Fruit fly (Drosophila melanogaster) whole organism, prepupa: ENCODE measurements around the gene CG10140.

Experiments used
- Blimp-1 ChIP-seq: fragments of 200-800 bp; sonication (Bioruptor generic); optimal IDR thresholded peaks from 3 replicates; lab custom pipeline; 2017; ENCODE audit warnings: missing biosample characterization, missing genetic modification characterization, mild to moderate bottlenecking, moderate library complexity, missing genetic modification reagents
- CG10631 ChIP-seq: fragments of 200-800 bp; sonication (Bioruptor generic); optimal IDR thresholded peaks from 2 replicates; lab custom pipeline; 2016; ENCODE audit warnings: missing biosample characterization, missing genetic modification characterization
- CG10669 ChIP-seq: fragments of 200-800 bp; sonication (Bioruptor generic); optimal IDR thresholded peaks from 3 replicates; lab custom pipeline; 2018; ENCODE audit warnings: missing biosample characterization, mild to moderate bottlenecking, missing genetic modification characterization, moderate library complexity
- CG11294 ChIP-seq: fragments of 200-800 bp; sonication (Bioruptor generic); IDR thresholded peaks from 2 replicates; pipeline ENCODE4 v1.3.6; 2022; ENCODE audit warnings: missing biosample characterization, missing genetic modification characterization
- CG11762 ChIP-seq: fragments of 200-800 bp; sonication (Bioruptor generic); optimal IDR thresholded peaks from 3 replicates; lab custom pipeline; 2016; ENCODE audit warnings: missing biosample characterization, missing genetic modification characterization; ENCODE audit not compliant: insufficient read depth
- CG11902 ChIP-seq: fragments of 200-800 bp; sonication (Bioruptor generic); optimal IDR thresholded peaks from 3 replicates; lab custom pipeline; 2016; ENCODE audit warnings: missing biosample characterization, missing genetic modification characterization
- CG15336 ChIP-seq: fragments of 200-800 bp; sonication (Bioruptor generic); IDR thresholded peaks from 2 replicates; pipeline ENCODE4 v1.3.6; 2022; ENCODE audit warnings: missing biosample characterization, missing genetic modification characterization
- CG1621 ChIP-seq: fragments of 200-800 bp; sonication (Bioruptor generic); optimal IDR thresholded peaks from 3 replicates; lab custom pipeline; 2018; ENCODE audit warnings: missing biosample characterization, mild to moderate bottlenecking, missing genetic modification characterization
- CG16779 ChIP-seq: fragments of 200-800 bp; sonication (Bioruptor generic); optimal IDR thresholded peaks from 3 replicates; lab custom pipeline; 2017; ENCODE audit warnings: missing biosample characterization, mild to moderate bottlenecking, missing genetic modification characterization
- CG3032 ChIP-seq: fragments of 200-800 bp; optimal IDR thresholded peaks from 2 replicates; lab custom pipeline; 2019; ENCODE audit warnings: missing biosample characterization, mild to moderate bottlenecking, missing genetic modification characterization, moderate library complexity
- CG31627 ChIP-seq: fragments of 200-800 bp; sonication (Bioruptor generic); optimal IDR thresholded peaks from 3 replicates; lab custom pipeline; 2016; ENCODE audit warnings: missing biosample characterization, missing genetic modification characterization
- CG32006 ChIP-seq: fragments of 200-800 bp; sonication (Bioruptor generic); optimal IDR thresholded peaks from 3 replicates; lab custom pipeline; 2017; ENCODE audit warnings: missing biosample characterization, mild to moderate bottlenecking, missing genetic modification characterization
- CG34406 ChIP-seq: fragments of 200-800 bp; sonication (Bioruptor generic); optimal IDR thresholded peaks from 3 replicates; lab custom pipeline; 2016; ENCODE audit warnings: missing biosample characterization, missing genetic modification characterization
- CG3919 ChIP-seq: fragments of 200-800 bp; sonication (Bioruptor generic); optimal IDR thresholded peaks from 3 replicates; lab custom pipeline; 2016; ENCODE audit warnings: missing biosample characterization, missing genetic modification characterization
- CG4318 ChIP-seq: fragments of 200-800 bp; sonication (Bioruptor generic); optimal IDR thresholded peaks from 3 replicates; lab custom pipeline; 2017; ENCODE audit warnings: missing biosample characterization, mild to moderate bottlenecking, missing genetic modification characterization
- CG6163 ChIP-seq: fragments of 200-800 bp; sonication (Bioruptor generic); IDR thresholded peaks from 3 replicates; pipeline ENCODE4 v1.3.6; 2022; ENCODE audit warnings: missing biosample characterization, missing genetic modification characterization
- CG6276 ChIP-seq: fragments of 200-800 bp; sonication (Bioruptor generic); optimal IDR thresholded peaks from 2 replicates; lab custom pipeline; 2017; ENCODE audit warnings: missing biosample characterization, mild to moderate bottlenecking, missing genetic modification characterization
- CG6792 ChIP-seq: fragments of 200-800 bp; sonication (Bioruptor generic); optimal IDR thresholded peaks from 3 replicates; lab custom pipeline; 2016; ENCODE audit warnings: missing biosample characterization, missing genetic modification characterization
- CG6854 ChIP-seq: fragments of 200-800 bp; sonication (Bioruptor generic); optimal IDR thresholded peaks from 2 replicates; lab custom pipeline; 2017; ENCODE audit warnings: missing biosample characterization, mild to moderate bottlenecking, missing genetic modification characterization
- CG7368 ChIP-seq: fragments of 200-800 bp; sonication (Bioruptor generic); optimal IDR thresholded peaks from 3 replicates; lab custom pipeline; 2016; ENCODE audit warnings: missing biosample characterization, missing genetic modification characterization
- CG8119 ChIP-seq: fragments of 200-800 bp; sonication (Bioruptor generic); IDR thresholded peaks from 3 replicates; pipeline ENCODE4 v1.3.6; 2022; ENCODE audit warnings: missing biosample characterization, missing genetic modification characterization
- CG8319 ChIP-seq: fragments of 200-800 bp; sonication (Bioruptor generic); optimal IDR thresholded peaks from 3 replicates; lab custom pipeline; 2016; ENCODE audit warnings: missing biosample characterization, missing genetic modification characterization
- CG8632 ChIP-seq: fragments of 200-800 bp; sonication (Bioruptor generic); optimal IDR thresholded peaks from 3 replicates; lab custom pipeline; 2016; ENCODE audit warnings: missing biosample characterization, missing genetic modification characterization
- CG9139 ChIP-seq: fragments of 200-800 bp; sonication (Bioruptor generic); optimal IDR thresholded peaks from 3 replicates; lab custom pipeline; 2017; ENCODE audit warnings: missing biosample characterization, mild to moderate bottlenecking, missing genetic modification characterization
- Eip75B ChIP-seq: fragments of 200-800 bp; sonication (Bioruptor generic); optimal IDR thresholded peaks from 3 replicates; lab custom pipeline; 2016; ENCODE audit warnings: missing biosample characterization, missing genetic modification characterization
- Eip78C ChIP-seq: fragments of 200-800 bp; sonication (Bioruptor generic); peaks from one replicate; lab custom pipeline; 2016; ENCODE audit warnings: missing biosample characterization, missing genetic modification characterization
- Eip93F ChIP-seq: fragments of 200-800 bp; sonication (Bioruptor generic); optimal IDR thresholded peaks from 2 replicates; lab custom pipeline; 2016; ENCODE audit warnings: missing biosample characterization, mild to moderate bottlenecking, missing genetic modification characterization
- Ets21C ChIP-seq: fragments of 200-800 bp; sonication (Bioruptor generic); optimal IDR thresholded peaks from 3 replicates; lab custom pipeline; 2016; ENCODE audit warnings: missing biosample characterization, missing genetic modification characterization
- Ets96B ChIP-seq: fragments of 200-800 bp; optimal IDR thresholded peaks from 2 replicates; lab custom pipeline; 2019; ENCODE audit warnings: missing biosample characterization, mild to moderate bottlenecking, missing genetic modification characterization, moderate library complexity
- Hr38 ChIP-seq: sonication (Bioruptor generic); optimal IDR thresholded peaks from 2 replicates; lab custom pipeline; 2016; ENCODE audit warnings: missing biosample characterization, missing genetic modification characterization
- Hr39 ChIP-seq: fragments of 200-800 bp; sonication (Bioruptor generic); optimal IDR thresholded peaks from 2 replicates; lab custom pipeline; 2016; ENCODE audit warnings: missing biosample characterization, missing genetic modification characterization
- Hr4 ChIP-seq: fragments of 200-800 bp; sonication (Bioruptor generic); optimal IDR thresholded peaks from 3 replicates; lab custom pipeline; 2016; ENCODE audit warnings: missing biosample characterization, missing genetic modification characterization
- Lpt ChIP-seq: fragments of 200-800 bp; sonication (Bioruptor generic); optimal IDR thresholded peaks from 3 replicates; lab custom pipeline; 2016; ENCODE audit warnings: missing biosample characterization, missing genetic modification characterization
- Met ChIP-seq: fragments of 200-800 bp; sonication (Bioruptor generic); optimal IDR thresholded peaks from 3 replicates; lab custom pipeline; 2016; ENCODE audit warnings: missing biosample characterization, missing genetic modification characterization
- Smox ChIP-seq: fragments of 200-800 bp; sonication (Bioruptor generic); optimal IDR thresholded peaks from 3 replicates; lab custom pipeline; 2016; ENCODE audit warnings: missing biosample characterization, missing genetic modification characterization
- Sox102F ChIP-seq: fragments of 200-800 bp; sonication (Bioruptor generic); optimal IDR thresholded peaks from 2 replicates; lab custom pipeline; 2016; ENCODE audit warnings: missing biosample characterization, mild to moderate bottlenecking, missing genetic modification characterization
- Sox14 ChIP-seq: fragments of 200-800 bp; sonication (Bioruptor generic); optimal IDR thresholded peaks from 3 replicates; lab custom pipeline; 2016; ENCODE audit warnings: missing biosample characterization, missing genetic modification characterization
- achi ChIP-seq: fragments of 200-800 bp; sonication (Bioruptor generic); optimal IDR thresholded peaks from 3 replicates; lab custom pipeline; 2016; ENCODE audit warnings: missing biosample characterization, missing genetic modification characterization
- cyc ChIP-seq: fragments of 200-800 bp; sonication (Bioruptor generic); optimal IDR thresholded peaks from 3 replicates; lab custom pipeline; 2016; ENCODE audit warnings: missing biosample characterization, missing genetic modification characterization
- dac ChIP-seq: fragments of 200-800 bp; sonication (Bioruptor generic); optimal IDR thresholded peaks from 2 replicates; lab custom pipeline; 2017; ENCODE audit warnings: missing biosample characterization, mild to moderate bottlenecking, missing genetic modification characterization
- dsx ChIP-seq: fragments of 200-800 bp; optimal IDR thresholded peaks from 3 replicates; lab custom pipeline; 2019; ENCODE audit warnings: missing biosample characterization, mild to moderate bottlenecking, missing genetic modification characterization, moderate library complexity; ENCODE audit not compliant: poor library complexity, severe bottlenecking
- eg ChIP-seq: fragments of 200-800 bp; sonication (Bioruptor generic); IDR thresholded peaks from 3 replicates; pipeline ENCODE4 v1.3.6; 2022; ENCODE audit warnings: missing biosample characterization, missing genetic modification characterization
- fd59A ChIP-seq: fragments of 200-800 bp; sonication (Bioruptor generic); optimal IDR thresholded peaks from 2 replicates; lab custom pipeline; 2017; ENCODE audit warnings: missing biosample characterization, mild to moderate bottlenecking, missing genetic modification characterization, missing genetic modification reagents
- fd85E ChIP-seq: fragments of 200-800 bp; sonication (Bioruptor generic); optimal IDR thresholded peaks from 3 replicates; lab custom pipeline; 2016; ENCODE audit warnings: missing biosample characterization, missing genetic modification characterization
- fkh ChIP-seq: fragments of 200-800 bp; sonication (Bioruptor generic); optimal IDR thresholded peaks from 3 replicates; lab custom pipeline; 2017; ENCODE audit warnings: missing biosample characterization, mild to moderate bottlenecking, missing genetic modification characterization, moderate library complexity
- lz ChIP-seq: fragments of 200-800 bp; sonication (Bioruptor generic); optimal IDR thresholded peaks from 3 replicates; lab custom pipeline; 2016; ENCODE audit warnings: missing biosample characterization, missing genetic modification characterization
- net ChIP-seq: fragments of 200-800 bp; sonication (Bioruptor generic); optimal IDR thresholded peaks from 3 replicates; lab custom pipeline; 2016; ENCODE audit warnings: missing biosample characterization, missing genetic modification characterization
- pdm3 ChIP-seq: fragments of 200-800 bp; sonication (Bioruptor generic); optimal IDR thresholded peaks from 3 replicates; lab custom pipeline; 2016; ENCODE audit warnings: missing biosample characterization, missing genetic modification characterization
- salr ChIP-seq, 2 experiments: fragments of 200-800 bp; sonication (Bioruptor generic); optimal IDR thresholded peaks; 3 replicates each; lab custom pipeline; 2016 to 2018; ENCODE audit warnings: missing biosample characterization in 2 of 2, missing genetic modification characterization in 2 of 2, mild to moderate bottlenecking in 1 of 2
- svp ChIP-seq: fragments of 200-800 bp; sonication (Bioruptor generic); peaks from one replicate; lab custom pipeline; 2016; ENCODE audit warnings: missing biosample characterization, missing genetic modification characterization
- topi ChIP-seq: fragments of 200-800 bp; sonication (Bioruptor generic); optimal IDR thresholded peaks from 3 replicates; lab custom pipeline; 2016; ENCODE audit warnings: missing biosample characterization, missing genetic modification characterization
- vri ChIP-seq: fragments of 200-800 bp; sonication (Bioruptor generic); optimal IDR thresholded peaks from 3 replicates; lab custom pipeline; 2016; ENCODE audit warnings: missing biosample characterization, mild to moderate bottlenecking, missing genetic modification characterization

Gene CG10140

dm6 chr3L:13479609-13480240 is 39.5 kb upstream of the CG10140 start:
- no peak for TF ChIP-seq CG9139
- TF ChIP-seq CG1621 (tag; lab: Kevin White, UChicago): no peak
- no peak for TF ChIP-seq CG6163
- peak; percentile 25 for TF ChIP-seq CG3032 (tag; lab: Kevin White, UChicago)
- peak; percentile 63 for TF ChIP-seq cyc (GFP tag; lab: Kevin White, UChicago)
- peak; percentile 48; the same call in 1 of the 3 replicates for TF ChIP-seq CG8119
- TF ChIP-seq dsx (GFP tag; lab: Kevin White, UChicago): no peak
- no peak for TF ChIP-seq Blimp-1
- TF ChIP-seq Eip75B (GFP tag; lab: Kevin White, UChicago): peak; percentile 49
- TF ChIP-seq svp: peak; percentile 75
- peak; percentile 65 for TF ChIP-seq CG32006 (GFP tag; lab: Kevin White, UChicago)
- no peak for TF ChIP-seq Hr38 (GFP tag; lab: Kevin White, UChicago)
- TF ChIP-seq CG31627 (GFP tag; lab: Kevin White, UChicago): peak; percentile 65
- TF ChIP-seq net (GFP tag; lab: Kevin White, UChicago): peak; percentile 47
- TF ChIP-seq CG10669: peak; percentile 56
- no peak for TF ChIP-seq Eip93F (GFP tag; lab: Kevin White, UChicago)
- peak; percentile 62 for TF ChIP-seq Sox102F (GFP tag; lab: Kevin White, UChicago)
- TF ChIP-seq CG7368 (GFP tag; lab: Kevin White, UChicago): no peak
- TF ChIP-seq Met (GFP tag; lab: Kevin White, UChicago): peak; percentile 46
- peak; percentile 58 for TF ChIP-seq lz (GFP tag; lab: Kevin White, UChicago)
- TF ChIP-seq Ets96B (tag; lab: Kevin White, UChicago): peak; percentile 14
- TF ChIP-seq CG16779 (tag; lab: Kevin White, UChicago): peak; percentile 4
- peak; percentile 65 for TF ChIP-seq Hr4 (GFP tag; lab: Kevin White, UChicago)
- peak; percentile 87 for TF ChIP-seq Eip78C
- peak; percentile 29 for TF ChIP-seq CG11762 (GFP tag; lab: Kevin White, UChicago)
- TF ChIP-seq CG6792: peak; percentile 33
- TF ChIP-seq CG4318: peak; percentile 50
- peak; percentile 49 for TF ChIP-seq CG15336 (GFP tag; lab: Robert Waterston, UW)
- TF ChIP-seq vri: peak; percentile 47
- TF ChIP-seq CG8632 (GFP tag; lab: Kevin White, UChicago): peak; percentile 45
- peak; percentile 68 for TF ChIP-seq CG6276
- TF ChIP-seq achi (GFP tag; lab: Kevin White, UChicago): peak; percentile 41
- TF ChIP-seq CG3919 (GFP tag; lab: Kevin White, UChicago): peak; percentile 56
- peak; percentile 58 for TF ChIP-seq Ets21C
- TF ChIP-seq CG10631 (GFP tag; lab: Kevin White, UChicago): peak; percentile 54
- TF ChIP-seq CG34406 (GFP tag; lab: Kevin White, UChicago): peak; percentile 50
- TF ChIP-seq Sox14 (GFP tag; lab: Kevin White, UChicago): peak; percentile 36
- peak; percentile 27 for TF ChIP-seq CG8319 (GFP tag; lab: Kevin White, UChicago)
- TF ChIP-seq dac (GFP tag; lab: Kevin White, UChicago): no peak
- peak in 1 of 2 experiments; percentile 41 for TF ChIP-seq salr (GFP tag; optimal IDR thresholded peaks at IDR 0.05; lab: Kevin White, UChicago)
- TF ChIP-seq CG6854 (GFP tag; lab: Kevin White, UChicago): no peak
- peak; percentile 40 for TF ChIP-seq Lpt (GFP tag; lab: Kevin White, UChicago)
- TF ChIP-seq topi (GFP tag; lab: Kevin White, UChicago): peak; percentile 75
- peak; percentile 9 for TF ChIP-seq CG11902 (GFP tag; lab: Kevin White, UChicago)
- peak; percentile 30 for TF ChIP-seq Smox
- TF ChIP-seq fkh: no peak
- no peak; the same call in 1 of the 2 replicates for TF ChIP-seq CG11294
- peak; percentile 45 for TF ChIP-seq pdm3 (GFP tag; lab: Kevin White, UChicago)
- TF ChIP-seq fd85E (GFP tag; lab: Kevin White, UChicago): peak; percentile 25
- TF ChIP-seq fd59A: peak; percentile 8
- peak; percentile 15; the same call in 1 of the 3 replicates for TF ChIP-seq eg (GFP tag; lab: Robert Waterston, UW)
- TF ChIP-seq Hr39 (GFP tag; lab: Kevin White, UChicago): peak; percentile 61
